Worm (Caenorhabditis elegans): Measurements from ENCODE around the gene sdhb-1.

The sdhb-1 gene

ce11 chrII:9372991-9373390 is 20.5 kb upstream of the sdhb-1 start, which contains the start of gene C06C3.4:
C06C3.4 (plus strand) TSS chrII:9373291.
- no peak for TF ChIP-seq M03D4.4 (tag; optimal IDR thresholded peaks at IDR 0.05)

ce11 chrII:9372393-9372792 is 19.9 kb upstream of the sdhb-1 start, which contains the start of gene C06C3.3:
C06C3.3 (minus strand) TSS chrII:9372493.
- TF ChIP-seq lin-13 (tag; optimal IDR thresholded peaks at IDR 0.05) (no peak), mls-2 (tag; optimal IDR thresholded peaks at IDR 0.05) (no peak), nhr-12 (tag; optimal IDR thresholded peaks at IDR 0.05) (no peak), mep-1 (tag; optimal IDR thresholded peaks at IDR 0.05) (no peak), ztf-11 (tag; optimal IDR thresholded peaks at IDR 0.05) (no peak), lsy-2 (tag; optimal IDR thresholded peaks at IDR 0.05) (no peak)

ce11 chrII:9369394-9369793 is 16.9 kb upstream of the sdhb-1 start:
- TF ChIP-seq drap-1 (GFP tag; optimal IDR thresholded peaks at IDR 0.05): no peak
- TF ChIP-seq nhr-76 (tag; optimal IDR thresholded peaks at IDR 0.05): no peak
- no peak for TF ChIP-seq ceh-43 (GFP tag; optimal IDR thresholded peaks at IDR 0.05)
- no peak for TF ChIP-seq sem-2 (GFP tag; optimal IDR thresholded peaks at IDR 0.05)
- no peak for TF ChIP-seq mep-1 (tag; optimal IDR thresholded peaks at IDR 0.05)
- no peak for TF ChIP-seq ham-2 (GFP tag; optimal IDR thresholded peaks at IDR 0.05)
- no peak for TF ChIP-seq unc-39 (tag; optimal IDR thresholded peaks at IDR 0.05)
- no peak for TF ChIP-seq lin-32 (GFP tag; optimal IDR thresholded peaks at IDR 0.05)
- no peak for TF ChIP-seq nhr-12 (tag; optimal IDR thresholded peaks at IDR 0.05)
- TF ChIP-seq blmp-1 (tag; optimal IDR thresholded peaks at IDR 0.05): no peak
- no peak for TF ChIP-seq lin-13 (tag; optimal IDR thresholded peaks at IDR 0.05)

- TF ChIP-seq nhr-28 (tag; optimal IDR thresholded peaks at IDR 0.05): no peak
- TF ChIP-seq mep-1 (tag; optimal IDR thresholded peaks at IDR 0.05): no peak
- no peak for TF ChIP-seq lin-32 (GFP tag; optimal IDR thresholded peaks at IDR 0.05)
Measured at ce11 chrII:9362249-9362648, 9.7 kb upstream of the sdhb-1 start.

ce11 chrII:9358230-9358629 is 5.7 kb upstream of the sdhb-1 start, which contains the start of gene mel-11:
mel-11 (plus strand) TSS chrII:9358530.
- TF ChIP-seq ceh-43 (GFP tag; optimal IDR thresholded peaks at IDR 0.05) (no peak), ces-1 (GFP tag; optimal IDR thresholded peaks at IDR 0.05) (no peak), unc-120 (tag; optimal IDR thresholded peaks at IDR 0.05; ENCODE audit: poor library complexity, severe bottlenecking) (no peak), drap-1 (GFP tag; optimal IDR thresholded peaks at IDR 0.05) (no peak), ztf-11 (tag; optimal IDR thresholded peaks at IDR 0.05) (no peak), unc-39 (tag; optimal IDR thresholded peaks at IDR 0.05) (no peak), nhr-12 (tag; optimal IDR thresholded peaks at IDR 0.05) (no peak), nhr-2 (tag; optimal IDR thresholded peaks at IDR 0.05) (no peak), ceh-83 (GFP tag; optimal IDR thresholded peaks at IDR 0.05) (no peak)

ce11 chrII:9356723-9357122 is 4.2 kb upstream of the sdhb-1 start:
- no peak for TF ChIP-seq nhr-2 (tag; optimal IDR thresholded peaks at IDR 0.05)
- no peak for TF ChIP-seq ceh-83 (GFP tag; optimal IDR thresholded peaks at IDR 0.05)
- TF ChIP-seq tbx-8 (GFP tag; optimal IDR thresholded peaks at IDR 0.05): no peak
- peak; percentile 26 for TF ChIP-seq cnd-1 (tag; optimal IDR thresholded peaks at IDR 0.05)
- peak; percentile 53 for TF ChIP-seq unc-62 (GFP tag; optimal IDR thresholded peaks at IDR 0.05)
- TF ChIP-seq nhr-237 (tag; optimal IDR thresholded peaks at IDR 0.05): peak; percentile 7
- TF ChIP-seq hlh-1 (tag; optimal IDR thresholded peaks at IDR 0.05): peak; percentile 83
- no peak for TF ChIP-seq sem-2 (GFP tag; optimal IDR thresholded peaks at IDR 0.05)
- peak; percentile 43 for TF ChIP-seq lin-13 (tag; optimal IDR thresholded peaks at IDR 0.05)
- peak; percentile 82 for TF ChIP-seq pha-4 (tag; optimal IDR thresholded peaks at IDR 0.05)
- TF ChIP-seq ces-1 (GFP tag; optimal IDR thresholded peaks at IDR 0.05): peak; percentile 57
- peak; percentile 33 for TF ChIP-seq sptf-1 (tag; optimal IDR thresholded peaks at IDR 0.05)
- peak; percentile 9 for TF ChIP-seq mep-1 (tag; optimal IDR thresholded peaks at IDR 0.05)
- peak; percentile 1 for TF ChIP-seq M03D4.4 (tag; optimal IDR thresholded peaks at IDR 0.05)
- TF ChIP-seq mls-2 (tag; optimal IDR thresholded peaks at IDR 0.05): peak; percentile 54
- peak; percentile 16 for TF ChIP-seq unc-120 (tag; optimal IDR thresholded peaks at IDR 0.05; ENCODE audit: poor library complexity, severe bottlenecking)
- TF ChIP-seq nhr-76 (tag; optimal IDR thresholded peaks at IDR 0.05): no peak
- TF ChIP-seq ham-2 (GFP tag; optimal IDR thresholded peaks at IDR 0.05): peak; percentile 79
- TF ChIP-seq ztf-11 (tag; optimal IDR thresholded peaks at IDR 0.05): peak; percentile 59
- TF ChIP-seq lsy-2 (tag; optimal IDR thresholded peaks at IDR 0.05): peak; percentile 11

ce11 chrII:9347444-9347843 is 5.1 kb downstream of the sdhb-1 start:
- TF ChIP-seq unc-120 (tag; optimal IDR thresholded peaks at IDR 0.05; ENCODE audit: poor library complexity, severe bottlenecking) (no peak), blmp-1 (tag; optimal IDR thresholded peaks at IDR 0.05) (no peak), zip-8 (tag; optimal IDR thresholded peaks at IDR 0.05) (no peak), cnd-1 (tag; optimal IDR thresholded peaks at IDR 0.05) (no peak), ceh-83 (GFP tag; optimal IDR thresholded peaks at IDR 0.05) (no peak), mls-2 (tag; optimal IDR thresholded peaks at IDR 0.05) (no peak), elt-3 (tag; optimal IDR thresholded peaks at IDR 0.05) (no peak), mep-1 (tag; optimal IDR thresholded peaks at IDR 0.05) (no peak), hlh-1 (tag; optimal IDR thresholded peaks at IDR 0.05) (no peak), lsy-2 (tag; optimal IDR thresholded peaks at IDR 0.05) (no peak), ztf-11 (tag; optimal IDR thresholded peaks at IDR 0.05) (no peak), ceh-39 (tag; optimal IDR thresholded peaks at IDR 0.05) (no peak), sem-2 (GFP tag; optimal IDR thresholded peaks at IDR 0.05) (no peak), lin-13 (tag; optimal IDR thresholded peaks at IDR 0.05) (no peak), ham-2 (GFP tag; optimal IDR thresholded peaks at IDR 0.05) (no peak), nhr-12 (tag; optimal IDR thresholded peaks at IDR 0.05) (no peak), flh-1 (GFP tag; optimal IDR thresholded peaks at IDR 0.05) (no peak), tbx-8 (GFP tag; optimal IDR thresholded peaks at IDR 0.05) (no peak), nhr-28 (tag; optimal IDR thresholded peaks at IDR 0.05) (no peak)
